Fruit fly (Drosophila melanogaster) whole organism, pupa: Measurements from ENCODE around the gene CG32054.

Experiments
- CG10348 ChIP-seq: fragments of 200-800 bp; sonication (Bioruptor generic); IDR thresholded peaks from 2 replicates; pipeline ENCODE4 v1.3.6; 2022; ENCODE audit warnings: missing biosample characterization, missing genetic modification characterization
- CG34367 ChIP-seq: fragments of 200-800 bp; sonication (Bioruptor generic); optimal IDR thresholded peaks from 2 replicates; lab custom pipeline; 2018; ENCODE audit warnings: missing biosample characterization, mild to moderate bottlenecking, missing genetic modification characterization
- EcR ChIP-seq: fragments of 200-800 bp; sonication (Bioruptor generic); optimal IDR thresholded peaks from 3 replicates; lab custom pipeline; 2019; ENCODE audit warnings: missing biosample characterization, missing genetic modification characterization, mild to moderate bottlenecking, moderate library complexity, missing genetic modification reagents
- rn ChIP-seq: fragments of 200-800 bp; sonication (Bioruptor generic); IDR thresholded peaks from 2 replicates; pipeline ENCODE4 v1.3.6; 2022; ENCODE audit warnings: missing biosample characterization, missing genetic modification characterization

DNA sequence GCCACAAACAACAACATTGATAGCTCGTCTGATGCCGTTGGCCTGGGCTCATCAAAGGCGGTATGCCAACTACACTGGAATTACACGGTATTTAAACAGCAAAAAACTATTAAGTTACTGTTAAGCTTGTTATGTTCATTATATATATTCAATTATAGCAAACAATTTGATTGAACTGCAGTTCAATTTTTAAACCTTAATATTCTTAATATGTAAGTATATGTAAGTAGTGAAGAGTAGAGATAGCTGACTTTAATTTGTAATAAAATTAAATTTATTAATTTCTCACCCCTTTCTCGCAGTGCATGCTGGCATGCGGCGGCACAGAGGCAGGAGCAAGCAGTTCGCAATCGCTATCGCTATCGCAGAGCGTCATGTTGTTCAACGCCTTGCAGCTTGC is 15.8 kb upstream of the CG32054 start:
- no peak for TF ChIP-seq CG10348
- TF ChIP-seq CG34367 (tag; lab: Kevin White, UChicago) = no peak
- no peak for TF ChIP-seq EcR (GFP tag; lab: Kevin White, UChicago)
- no peak for TF ChIP-seq rn
